Fruit fly (Drosophila melanogaster): Measurements from ENCODE around the gene Slip1.

Slip1 gene

dm6 chr4:662101-662500 is 1.3 kb upstream of the Slip1 start:
- TF ChIP-seq CG9705 (GFP tag; optimal IDR thresholded peaks at IDR 0.05): no peak
- TF ChIP-seq Myc (optimal IDR thresholded peaks at IDR 0.05): no peak
- TF ChIP-seq Hnf4 (GFP tag; optimal IDR thresholded peaks at IDR 0.05): no peak
- no peak for TF ChIP-seq brk (GFP tag; optimal IDR thresholded peaks at IDR 0.05)
- no peak for TF ChIP-seq N (GFP tag; optimal IDR thresholded peaks at IDR 0.05)
- no peak for TF ChIP-seq jim (GFP tag; optimal IDR thresholded peaks at IDR 0.05)
- no peak for TF ChIP-seq pan (optimal IDR thresholded peaks at IDR 0.05)
- no peak for TF ChIP-seq sv (GFP tag; optimal IDR thresholded peaks at IDR 0.05)
- TF ChIP-seq dl (GFP tag; optimal IDR thresholded peaks at IDR 0.05; ENCODE audit: insufficient read depth in 1 of 2, partially characterized antibody in 2 of 2): no peak

- TF ChIP-seq sage (GFP tag; optimal IDR thresholded peaks at IDR 0.05) (no peak), ey (GFP tag; optimal IDR thresholded peaks at IDR 0.05) (no peak), Sp1 (GFP tag; optimal IDR thresholded peaks at IDR 0.05) (no peak), Dfd (GFP tag; optimal IDR thresholded peaks at IDR 0.05) (no peak), dsf (GFP tag; optimal IDR thresholded peaks at IDR 0.05; ENCODE audit: borderline replicate concordance) (no peak), Dif (GFP tag; optimal IDR thresholded peaks at IDR 0.05; ENCODE audit: partially characterized antibody) (no peak), OdsH (GFP tag; optimal IDR thresholded peaks at IDR 0.05) (no peak), Jra (GFP tag; optimal IDR thresholded peaks at IDR 0.05) (no peak), Vsx2 (GFP tag; optimal IDR thresholded peaks at IDR 0.05; ENCODE audit: partially characterized antibody) (no peak), HLH106 (tag; optimal IDR thresholded peaks at IDR 0.05) (no peak), h (GFP tag; optimal IDR thresholded peaks at IDR 0.05) (no peak), brk (GFP tag; optimal IDR thresholded peaks at IDR 0.05) (no peak), Hr83 (GFP tag; optimal IDR thresholded peaks at IDR 0.05; ENCODE audit: poor library complexity, severe bottlenecking) (no peak), N (GFP tag; optimal IDR thresholded peaks at IDR 0.05) (no peak), fru (GFP tag; optimal IDR thresholded peaks at IDR 0.05) (no peak), dmrt93B (GFP tag; optimal IDR thresholded peaks at IDR 0.05) (no peak)
Observed at dm6 chr4:664277-664676, 856 bp downstream of the Slip1 start.

- TF ChIP-seq woc (GFP tag; optimal IDR thresholded peaks at IDR 0.05): peak; percentile 81
- no peak for TF ChIP-seq Hnf4 (GFP tag; optimal IDR thresholded peaks at IDR 0.05)
- no peak for TF ChIP-seq dl (GFP tag; optimal IDR thresholded peaks at IDR 0.05; ENCODE audit: insufficient read depth in 1 of 2, partially characterized antibody in 2 of 2)
- TF ChIP-seq sage (GFP tag; optimal IDR thresholded peaks at IDR 0.05): no peak
- TF ChIP-seq foxo (GFP tag; optimal IDR thresholded peaks at IDR 0.05): no peak
- no peak for TF ChIP-seq psq (GFP tag; optimal IDR thresholded peaks at IDR 0.05)
- no peak for TF ChIP-seq h (GFP tag; optimal IDR thresholded peaks at IDR 0.05)
- no peak for TF ChIP-seq Dif (GFP tag; optimal IDR thresholded peaks at IDR 0.05; ENCODE audit: partially characterized antibody)
- TF ChIP-seq pan (optimal IDR thresholded peaks at IDR 0.05): no peak
- TF ChIP-seq ey (GFP tag; optimal IDR thresholded peaks at IDR 0.05): peak; percentile 19
- no peak for TF ChIP-seq OdsH (GFP tag; optimal IDR thresholded peaks at IDR 0.05)
- no peak for TF ChIP-seq CG32264 (GFP tag; optimal IDR thresholded peaks at IDR 0.05)
- TF ChIP-seq jim (GFP tag; optimal IDR thresholded peaks at IDR 0.05): no peak
- no peak for TF ChIP-seq dsf (GFP tag; optimal IDR thresholded peaks at IDR 0.05; ENCODE audit: borderline replicate concordance)
- TF ChIP-seq Dfd (GFP tag; optimal IDR thresholded peaks at IDR 0.05): no peak
- no peak for TF ChIP-seq Sp1 (GFP tag; optimal IDR thresholded peaks at IDR 0.05)
- no peak for TF ChIP-seq usp (GFP tag; optimal IDR thresholded peaks at IDR 0.05)
- peak; percentile 11 for TF ChIP-seq Hr83 (GFP tag; optimal IDR thresholded peaks at IDR 0.05; ENCODE audit: poor library complexity, severe bottlenecking)
- no peak for TF ChIP-seq HLH106 (tag; optimal IDR thresholded peaks at IDR 0.05)
- TF ChIP-seq Jra (GFP tag; optimal IDR thresholded peaks at IDR 0.05): peak; percentile 8
- TF ChIP-seq sv (GFP tag; optimal IDR thresholded peaks at IDR 0.05): no peak
- TF ChIP-seq N (GFP tag; optimal IDR thresholded peaks at IDR 0.05): peak; percentile 96
- peak; percentile 4 for TF ChIP-seq Myc (optimal IDR thresholded peaks at IDR 0.05)
- no peak for TF ChIP-seq Vsx2 (GFP tag; optimal IDR thresholded peaks at IDR 0.05; ENCODE audit: partially characterized antibody)
- TF ChIP-seq GATAd (GFP tag; optimal IDR thresholded peaks at IDR 0.05): no peak
- TF ChIP-seq Rel (GFP tag; optimal IDR thresholded peaks at IDR 0.05): no peak
- no peak for TF ChIP-seq Rel (tag; optimal IDR thresholded peaks at IDR 0.05)
- peak; percentile 42 for TF ChIP-seq tai (GFP tag; optimal IDR thresholded peaks at IDR 0.05)
- no peak for TF ChIP-seq Abd-B (GFP tag; optimal IDR thresholded peaks at IDR 0.05)
- TF ChIP-seq rgr (GFP tag; optimal IDR thresholded peaks at IDR 0.05): no peak
- no peak for TF ChIP-seq lola (GFP tag; optimal IDR thresholded peaks at IDR 0.05)
- TF ChIP-seq Hr78 (GFP tag; optimal IDR thresholded peaks at IDR 0.05): peak; percentile 76
- no peak for TF ChIP-seq CG9705 (GFP tag; optimal IDR thresholded peaks at IDR 0.05)
- no peak for TF ChIP-seq brk (GFP tag; optimal IDR thresholded peaks at IDR 0.05)
- no peak for TF ChIP-seq fru (GFP tag; optimal IDR thresholded peaks at IDR 0.05)
Observed at dm6 chr4:670905-671419, 7.5 kb downstream of the Slip1 start, which contains the start of gene CG11360. Gene CG11360 (plus strand): TSS chr4:671142.

Measured in whole organism, wandering third instar larva.